Fruit fly (Drosophila melanogaster) whole organism, embryonic: Measurements from ENCODE around the gene CG14221.

Experiments
- Adf1 ChIP-seq: fragments of 200-800 bp; sonication (Bioruptor generic); IDR thresholded peaks from 2 replicates; pipeline ENCODE4 v1.3.6; 2022; ENCODE audit warnings: missing biosample characterization, missing genetic modification characterization
- BtbVII ChIP-seq: fragments of 200-800 bp; sonication (Bioruptor generic); optimal IDR thresholded peaks from 3 replicates; lab custom pipeline; 2017; ENCODE audit warnings: missing biosample characterization, mild to moderate bottlenecking, missing genetic modification characterization
- CG10274 ChIP-seq: fragments of 200-800 bp; sonication (Bioruptor generic); optimal IDR thresholded peaks from 3 replicates; lab custom pipeline; 2017; ENCODE audit warnings: missing biosample characterization, mild to moderate bottlenecking, missing genetic modification characterization
- CG11093 ChIP-seq: fragments of 200-800 bp; sonication (Bioruptor generic); IDR thresholded peaks from 3 replicates; pipeline ENCODE4 v1.3.6; 2022; ENCODE audit warnings: missing biosample characterization, missing genetic modification characterization
- CG14667 ChIP-seq: fragments of 200-800 bp; sonication (Bioruptor generic); IDR thresholded peaks from 2 replicates; pipeline ENCODE4 v1.3.6; 2022; ENCODE audit warnings: missing biosample characterization, missing genetic modification characterization
- CG18476 ChIP-seq: fragments of 200-800 bp; sonication (Bioruptor generic); optimal IDR thresholded peaks from 2 replicates; lab custom pipeline; 2016; ENCODE audit warnings: missing biosample characterization, mild to moderate bottlenecking, missing genetic modification characterization
- CG2129 ChIP-seq: fragments of 200-800 bp; sonication (Bioruptor generic); IDR thresholded peaks from 2 replicates; pipeline ENCODE4 v1.3.6; 2022; ENCODE audit warnings: missing biosample characterization, missing genetic modification characterization; ENCODE audit not compliant: partially characterized antibody
- CG2678 ChIP-seq: fragments of 200-800 bp; sonication (Bioruptor generic); optimal IDR thresholded peaks from 3 replicates; lab custom pipeline; 2019; ENCODE audit warnings: missing biosample characterization, mild to moderate bottlenecking, missing genetic modification characterization, moderate library complexity
- CG3407 ChIP-seq: fragments of 200-800 bp; sonication (Bioruptor generic); optimal IDR thresholded peaks from 2 replicates; lab custom pipeline; 2018; ENCODE audit warnings: missing biosample characterization, mild to moderate bottlenecking, missing genetic modification characterization
- CG4328 ChIP-seq: fragments of 200-800 bp; sonication (Bioruptor generic); optimal IDR thresholded peaks from 3 replicates; lab custom pipeline; 2017; ENCODE audit warnings: missing biosample characterization, missing genetic modification reagents, missing genetic modification characterization
- CG4360 ChIP-seq: fragments of 200-800 bp; sonication (Bioruptor generic); IDR thresholded peaks from 2 replicates; pipeline ENCODE4 v1.3.6; 2022; ENCODE audit warnings: missing biosample characterization, missing genetic modification characterization
- CG4707 ChIP-seq: fragments of 200-800 bp; sonication (Bioruptor generic); optimal IDR thresholded peaks from 2 replicates; lab custom pipeline; 2018; ENCODE audit warnings: missing biosample characterization, mild to moderate bottlenecking, missing genetic modification characterization, moderate library complexity
- CG4820 ChIP-seq: fragments of 200-800 bp; sonication (Bioruptor generic); optimal IDR thresholded peaks from 3 replicates; lab custom pipeline; 2016; ENCODE audit warnings: missing biosample characterization, missing genetic modification characterization
- CG5953 ChIP-seq: fragments of 200-800 bp; sonication (Bioruptor generic); IDR thresholded peaks from 2 replicates; pipeline ENCODE4 v1.3.6; 2022; ENCODE audit warnings: missing biosample characterization, missing genetic modification characterization
- CG8281 ChIP-seq: fragments of 200-800 bp; sonication (Bioruptor generic); optimal IDR thresholded peaks from 2 replicates; lab custom pipeline; 2018; ENCODE audit warnings: missing biosample characterization, mild to moderate bottlenecking, missing genetic modification characterization, moderate library complexity
- CkIIα-i1 ChIP-seq: fragments of 200-800 bp; sonication (Bioruptor generic); IDR thresholded peaks from 2 replicates; pipeline ENCODE4 v1.3.6; 2022; ENCODE audit warnings: missing biosample characterization, missing genetic modification characterization
- CoRest ChIP-seq: fragments of 200-800 bp; sonication (Bioruptor generic); optimal IDR thresholded peaks from 3 replicates; lab custom pipeline; 2018; ENCODE audit warnings: missing biosample characterization, mild to moderate bottlenecking, missing genetic modification characterization, moderate library complexity
- D19B ChIP-seq: fragments of 200-800 bp; sonication (Bioruptor generic); optimal IDR thresholded peaks from 2 replicates; lab custom pipeline; 2017; ENCODE audit warnings: missing biosample characterization, mild to moderate bottlenecking, missing genetic modification characterization
- Dad ChIP-seq: fragments of 200-800 bp; sonication (Bioruptor generic); optimal IDR thresholded peaks from 3 replicates; lab custom pipeline; 2016; ENCODE audit warnings: missing biosample characterization, missing genetic modification characterization
- Dfd ChIP-seq, 2 experiments: fragments of >200 bp; optimal IDR thresholded peaks; 2 replicates each; lab custom pipeline; 2017; ENCODE audit warnings: missing biosample characterization in 2 of 2, missing genetic modification characterization in 2 of 2
- Doc3 ChIP-seq: fragments of 200-800 bp; sonication (Bioruptor generic); IDR thresholded peaks from 3 replicates; pipeline ENCODE4 v1.3.6; 2022; ENCODE audit warnings: missing biosample characterization, missing genetic modification characterization; ENCODE audit not compliant: partially characterized antibody
- Hand ChIP-seq: fragments of 200-800 bp; sonication (Bioruptor generic); optimal IDR thresholded peaks from 2 replicates; lab custom pipeline; 2017; ENCODE audit warnings: mild to moderate bottlenecking, missing biosample characterization, missing genetic modification reagents, missing genetic modification characterization
- Jarid2 ChIP-seq: fragments of 200-800 bp; sonication (Bioruptor generic); optimal IDR thresholded peaks from 3 replicates; lab custom pipeline; 2017; ENCODE audit warnings: mild to moderate bottlenecking, missing biosample characterization, missing genetic modification reagents, missing genetic modification characterization
- Max ChIP-seq: fragments of 200-800 bp; sonication (Bioruptor generic); optimal IDR thresholded peaks from 2 replicates; lab custom pipeline; 2016; ENCODE audit warnings: missing biosample characterization, mild to moderate bottlenecking, missing genetic modification characterization
- Sox102F ChIP-seq: fragments of 200-800 bp; sonication (Bioruptor generic); optimal IDR thresholded peaks from 2 replicates; lab custom pipeline; 2018; ENCODE audit warnings: missing biosample characterization, mild to moderate bottlenecking, missing genetic modification characterization, moderate library complexity
- Xrp1 ChIP-seq: fragments of 200-800 bp; sonication (Bioruptor generic); IDR thresholded peaks from 2 replicates; pipeline ENCODE4 v1.3.6; 2022; ENCODE audit warnings: missing biosample characterization, missing genetic modification characterization
- YL-1 ChIP-seq: fragments of 200-800 bp; sonication (Bioruptor generic); optimal IDR thresholded peaks from 3 replicates; lab custom pipeline; 2017; ENCODE audit warnings: missing biosample characterization, mild to moderate bottlenecking, missing genetic modification characterization
- ap ChIP-seq: fragments of 200-800 bp; sonication (Bioruptor generic); IDR thresholded peaks from 2 replicates; pipeline ENCODE4 v1.3.6; 2022; ENCODE audit warnings: missing biosample characterization, missing genetic modification characterization
- ara ChIP-seq: fragments of 200-800 bp; sonication (Bioruptor generic); IDR thresholded peaks from 2 replicates; pipeline ENCODE4 v1.3.6; 2022; ENCODE audit warnings: missing biosample characterization, missing genetic modification characterization
- bbx ChIP-seq: fragments of 200-800 bp; sonication (Bioruptor generic); IDR thresholded peaks from 2 replicates; pipeline ENCODE4 v1.3.6; 2022; ENCODE audit warnings: missing biosample characterization, missing genetic modification characterization; ENCODE audit not compliant: partially characterized antibody
- bcd ChIP-seq: fragments of 200-800 bp; sonication (Bioruptor generic); optimal IDR thresholded peaks from 2 replicates; lab custom pipeline; 2017; ENCODE audit warnings: missing biosample characterization, mild to moderate bottlenecking, missing genetic modification characterization
- chif ChIP-seq, 2 experiments: fragments of 200-800 bp; sonication (Bioruptor generic); optimal IDR thresholded peaks; 3 replicates each; lab custom pipeline; 2016; ENCODE audit warnings: missing biosample characterization in 2 of 2, missing genetic modification characterization in 2 of 2
- ci ChIP-seq: fragments of 200-800 bp; sonication (Bioruptor generic); IDR thresholded peaks from 3 replicates; pipeline ENCODE4 v1.3.6; 2022; ENCODE audit warnings: missing biosample characterization, missing genetic modification characterization
- cwo ChIP-seq: fragments of 200-800 bp; sonication (Bioruptor generic); optimal IDR thresholded peaks from 3 replicates; lab custom pipeline; 2017; ENCODE audit warnings: missing biosample characterization, missing genetic modification characterization, mild to moderate bottlenecking, moderate library complexity, missing genetic modification reagents
- dm ChIP-seq: fragments of 200-800 bp; sonication (Bioruptor generic); optimal IDR thresholded peaks from 3 replicates; lab custom pipeline; 2016; ENCODE audit warnings: missing biosample characterization, missing genetic modification characterization
- ham ChIP-seq: fragments of 200-800 bp; sonication (Bioruptor generic); IDR thresholded peaks from 2 replicates; pipeline ENCODE4 v1.3.6; 2022; ENCODE audit warnings: missing biosample characterization, missing genetic modification characterization
- jing ChIP-seq: fragments of 200-800 bp; sonication (Bioruptor generic); optimal IDR thresholded peaks from 2 replicates; lab custom pipeline; 2018; ENCODE audit warnings: missing biosample characterization, mild to moderate bottlenecking, missing genetic modification characterization
- kay ChIP-seq: fragments of 200-800 bp; sonication (Bioruptor generic); optimal IDR thresholded peaks from 2 replicates; lab custom pipeline; 2016; ENCODE audit warnings: missing biosample characterization, missing genetic modification characterization
- lola ChIP-seq, 3 experiments: fragments of >200 bp in 2 of 3; fragments of 200-800 bp in 1 of 3; sonication (Bioruptor generic) in 1 of 3; optimal IDR thresholded peaks; 2 replicates each; lab custom pipeline; 2017 to 2019; ENCODE audit warnings: missing biosample characterization in 3 of 3, missing genetic modification characterization in 3 of 3, mild to moderate bottlenecking in 1 of 3, moderate library complexity in 1 of 3
- nerfin-2 ChIP-seq: fragments of 200-800 bp; sonication (Bioruptor generic); IDR thresholded peaks from 2 replicates; pipeline ENCODE4 v1.3.6; 2022; ENCODE audit warnings: missing biosample characterization, missing genetic modification characterization; ENCODE audit not compliant: partially characterized antibody
- nmo ChIP-seq: fragments of 200-800 bp; sonication (Bioruptor generic); optimal IDR thresholded peaks from 2 replicates; lab custom pipeline; 2018; ENCODE audit warnings: missing biosample characterization, mild to moderate bottlenecking, missing genetic modification characterization, moderate library complexity
- odd ChIP-seq: fragments of 200-800 bp; sonication (Bioruptor generic); optimal IDR thresholded peaks from 2 replicates; lab custom pipeline; 2017; ENCODE audit warnings: missing biosample characterization, mild to moderate bottlenecking, missing genetic modification characterization
- pho ChIP-seq: fragments of 200-800 bp; sonication (Bioruptor generic); optimal IDR thresholded peaks from 2 replicates; lab custom pipeline; 2016; ENCODE audit warnings: missing biosample characterization, missing genetic modification characterization
- phol ChIP-seq: fragments of 200-800 bp; sonication (Bioruptor generic); optimal IDR thresholded peaks from 3 replicates; lab custom pipeline; 2018; ENCODE audit warnings: missing biosample characterization, mild to moderate bottlenecking, missing genetic modification characterization, moderate library complexity
- ro ChIP-seq: fragments of 200-800 bp; sonication (Bioruptor generic); IDR thresholded peaks from 2 replicates; pipeline ENCODE4 v1.3.6; 2022; ENCODE audit warnings: missing biosample characterization, missing genetic modification characterization
- slp2 ChIP-seq: fragments of 200-800 bp; sonication (Bioruptor generic); optimal IDR thresholded peaks from 2 replicates; lab custom pipeline; 2016; ENCODE audit warnings: missing biosample characterization, missing genetic modification characterization
- tgo ChIP-seq: fragments of 200-800 bp; sonication (Bioruptor generic); IDR thresholded peaks from 3 replicates; pipeline ENCODE4 v1.3.6; 2022; ENCODE audit warnings: missing biosample characterization, missing genetic modification characterization
- tll ChIP-seq, 2 experiments: fragments of 200-800 bp in 1 of 2; fragments of >200 bp in 1 of 2; sonication (Bioruptor generic) in 1 of 2; optimal IDR thresholded peaks; 2 replicates each; lab custom pipeline; 2017 to 2019; ENCODE audit warnings: missing biosample characterization in 2 of 2, missing genetic modification characterization in 2 of 2, mild to moderate bottlenecking in 1 of 2, moderate library complexity in 1 of 2
- tup ChIP-seq: fragments of 200-800 bp; sonication (Bioruptor generic); optimal IDR thresholded peaks from 2 replicates; lab custom pipeline; 2016; ENCODE audit warnings: missing biosample characterization, mild to moderate bottlenecking, missing genetic modification characterization, moderate library complexity
- z ChIP-seq: fragments of 200-800 bp; sonication (Bioruptor generic); IDR thresholded peaks from 3 replicates; pipeline ENCODE4 v1.3.6; 2022; ENCODE audit warnings: missing biosample characterization, missing genetic modification characterization

Gene CG14221

dm6 chrX:19668405-19668804, 47.4 kb upstream of the CG14221 start (continued):
- peak; percentile 89 for TF ChIP-seq CG18476 (GFP tag; lab: Kevin White, UChicago)
- no peak for TF ChIP-seq Doc3 (GFP tag; lab: Robert Waterston, UW)
- peak; percentile 68 for TF ChIP-seq Adf1 (GFP tag; lab: Robert Waterston, UW)
- TF ChIP-seq CG2129 (GFP tag; lab: Robert Waterston, UW): no peak
- peak; percentile 93 for TF ChIP-seq jing (GFP tag; lab: Kevin White, UChicago)
- TF ChIP-seq cwo (GFP tag; lab: Kevin White, UChicago): peak; percentile 86
- TF ChIP-seq Sox102F (GFP tag; lab: Kevin White, UChicago): peak; percentile 95
- TF ChIP-seq CG4820: peak; percentile 95
- peak in 1 of 3 experiments; percentile 96 for TF ChIP-seq lola (GFP tag; optimal IDR thresholded peaks at IDR 0.05; lab: Kevin White, UChicago)
- peak; percentile 67 for TF ChIP-seq D19B (GFP tag; lab: Kevin White, UChicago)
- peak; percentile 96 for TF ChIP-seq pho (GFP tag; lab: Kevin White, UChicago)
- no peak for TF ChIP-seq nerfin-2 (GFP tag; lab: Robert Waterston, UW)
- peak; percentile 88 for TF ChIP-seq Max (GFP tag; lab: Kevin White, UChicago)
- TF ChIP-seq CG10274: peak; percentile 86
- TF ChIP-seq YL-1 (GFP tag; lab: Kevin White, UChicago): peak; percentile 90
- TF ChIP-seq CoRest: peak; percentile 97
- peak; percentile 84 for TF ChIP-seq CG4328 (GFP tag; lab: Kevin White, UChicago)
- peak; percentile 98 for TF ChIP-seq ci (GFP tag; lab: Robert Waterston, UW)
- TF ChIP-seq CG5953 (GFP tag; lab: Robert Waterston, UW): peak; percentile 96
- peak; percentile 88 for TF ChIP-seq Hand (GFP tag; lab: Kevin White, UChicago)
- peak; percentile 92 for TF ChIP-seq tgo (GFP tag; lab: Robert Waterston, UW)
- TF ChIP-seq Jarid2 (GFP tag; lab: Kevin White, UChicago): peak; percentile 54
- peak; percentile 98 for TF ChIP-seq chif (GFP tag; optimal IDR thresholded peaks at IDR 0.05; lab: Kevin White, UChicago)
- peak; percentile 46; the same call in 1 of the 2 replicates for TF ChIP-seq CG4360
- peak; percentile 90 for TF ChIP-seq slp2
- TF ChIP-seq tup: peak; percentile 97
- peak; percentile 97 for TF ChIP-seq nmo (GFP tag; lab: Kevin White, UChicago)
- peak; percentile 84 for TF ChIP-seq BtbVII (GFP tag; lab: Kevin White, UChicago)
- peak; percentile 95 for TF ChIP-seq CG2678 (tag; lab: Kevin White, UChicago)
- peak; percentile 95 for TF ChIP-seq ara (GFP tag; lab: Robert Waterston, UW)
- peak; percentile 97 for TF ChIP-seq Xrp1 (GFP tag; lab: Robert Waterston, UW)
- peak; percentile 86 for TF ChIP-seq CG8281 (tag; lab: Kevin White, UChicago)
- TF ChIP-seq tll (GFP tag; optimal IDR thresholded peaks at IDR 0.05; lab: Kevin White, UChicago): peak in 1 of 2 experiments; percentile 1
- TF ChIP-seq ham (GFP tag; lab: Robert Waterston, UW): peak; percentile 77
- no peak for TF ChIP-seq Dfd (GFP tag; optimal IDR thresholded peaks at IDR 0.05; lab: Kevin White, UChicago)
- TF ChIP-seq dm (GFP tag; lab: Kevin White, UChicago): peak; percentile 94
- peak; percentile 91 for TF ChIP-seq bcd (GFP tag; lab: Kevin White, UChicago)
- peak; percentile 100 for TF ChIP-seq kay (GFP tag; lab: Kevin White, UChicago)
- peak; percentile 32; the same call in 1 of the 2 replicates for TF ChIP-seq CkIIα-i1 (GFP tag; lab: Robert Waterston, UW)
- TF ChIP-seq CG11093 (GFP tag; lab: Robert Waterston, UW): peak; percentile 92
- peak; percentile 91 for TF ChIP-seq phol (tag; lab: Kevin White, UChicago)
- peak; percentile 86 for TF ChIP-seq ro (GFP tag; lab: Robert Waterston, UW)
- peak; percentile 91 for TF ChIP-seq odd (GFP tag; lab: Kevin White, UChicago)
- TF ChIP-seq z: 0 out of 3 replicates have a peak, but pooled peaks have one; percentile 38
- TF ChIP-seq CG4707 (GFP tag; lab: Kevin White, UChicago): peak; percentile 93
- no peak for TF ChIP-seq bbx (GFP tag; lab: Robert Waterston, UW)
- peak; percentile 91 for TF ChIP-seq ap (GFP tag; lab: Robert Waterston, UW)
- TF ChIP-seq CG3407 (GFP tag; lab: Kevin White, UChicago): peak; percentile 95
- peak; percentile 97 for TF ChIP-seq Dad (GFP tag; lab: Kevin White, UChicago)
- TF ChIP-seq CG14667: peak; percentile 90
